Worm (Caenorhabditis elegans) whole organism, L4 larva: ENCODE data around the gene R160.13.

Experiments
- aha-1 ChIP-seq: fragments of 150-350 bp; peaks from one replicate; lab custom pipeline; 2014; ENCODE audit warnings: missing biosample characterization, missing genetic modification characterization
- ces-1 ChIP-seq: fragments of 150-350 bp; sonication (generic microtip); optimal IDR thresholded peaks from 4 replicates; lab custom pipeline; 2014; ENCODE audit warnings: missing biosample characterization, missing genetic modification reagents, missing genetic modification characterization
- ctbp-1 ChIP-seq: fragments of 200-800 bp; sonication (Bioruptor generic); IDR thresholded peaks from 2 replicates; pipeline ENCODE4 v1.3.6; 2022; ENCODE audit warnings: missing genetic modification reagents, missing genetic modification characterization, missing compliant biosample characterization
- dve-1 ChIP-seq: sonication (generic microtip); optimal IDR thresholded peaks from 2 replicates; lab custom pipeline; 2017; ENCODE audit warnings: antibody characterized with exemption, mild to moderate bottlenecking, missing genetic modification characterization, missing compliant biosample characterization; ENCODE audit not compliant: insufficient read depth
- fkh-10 ChIP-seq: fragments of 150-350 bp; optimal IDR thresholded peaks from 2 replicates; lab custom pipeline; 2014; ENCODE audit warnings: missing biosample characterization, missing genetic modification reagents, missing genetic modification characterization
- gei-8 ChIP-seq: fragments of 200-800 bp; sonication (Bioruptor generic); optimal IDR thresholded peaks from 2 replicates; lab custom pipeline; 2018; ENCODE audit warnings: mild to moderate bottlenecking, missing genetic modification characterization, missing compliant biosample characterization
- lin-39 ChIP-seq: fragments of 150-350 bp; optimal IDR thresholded peaks from 2 replicates; lab custom pipeline; 2014; ENCODE audit warnings: missing biosample characterization, missing genetic modification reagents, missing genetic modification characterization
- madf-9 ChIP-seq: fragments of 200-800 bp; sonication (Bioruptor generic); conservative IDR thresholded peaks from 2 replicates; pipeline ENCODE4 v1.3.6; 2022; ENCODE audit warnings: missing genetic modification reagents, missing genetic modification characterization, missing compliant biosample characterization
- nhr-237 ChIP-seq: sonication (generic microtip); optimal IDR thresholded peaks from 2 replicates; lab custom pipeline; 2017; ENCODE audit warnings: missing biosample characterization, missing genetic modification characterization
- unc-62 ChIP-seq, 3 experiments: fragments of 150-350 bp in 1 of 3; sonication (generic microtip); optimal IDR thresholded peaks in 2 of 3; peaks in 1 of 3; 1 replicate in 1 of 3; 2 replicates in 2 of 3; lab custom pipeline; 2014 to 2017; ENCODE audit warnings: missing biosample characterization in 3 of 3, missing genetic modification characterization in 3 of 3, missing genetic modification reagents in 3 of 3, missing genotype in 1 of 3

The R160.13 gene

DNA sequence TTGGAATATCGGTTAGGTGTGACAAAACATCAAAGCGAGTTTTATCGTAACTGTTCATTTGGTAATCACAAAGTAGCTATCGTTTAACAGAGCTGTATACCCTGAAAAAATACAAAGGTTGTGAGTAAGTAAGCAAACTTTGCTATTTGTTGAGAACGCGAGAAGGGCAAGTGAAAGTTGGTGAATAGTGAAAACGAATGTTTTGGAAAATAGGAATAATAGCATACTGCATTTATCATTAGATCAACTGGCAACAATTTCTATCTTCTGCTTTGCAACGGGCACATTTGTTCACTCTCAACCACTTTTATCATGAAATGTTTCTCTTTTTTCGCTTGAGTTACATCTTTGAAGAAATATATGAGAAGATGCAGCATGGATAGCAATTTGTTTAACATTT, 42.5 kb downstream of the R160.13 start, which contains the start of gene C24A8.5:
C24A8.5 (minus strand) TSS at position 101 of the 400 bp plus-strand sequence.
- TF ChIP-seq lin-39 (tag; lab: Kevin White, UChicago): no peak
- no peak for TF ChIP-seq nhr-237 (tag; lab: Kevin White, UChicago)
- TF ChIP-seq dve-1 (tag; lab: Kevin White, UChicago): no peak
- no peak for TF ChIP-seq ctbp-1 (GFP tag; lab: Robert Waterston, UW)
- no peak for TF ChIP-seq gei-8 (GFP tag; lab: Kevin White, UChicago)
- TF ChIP-seq ces-1: no peak

DNA sequence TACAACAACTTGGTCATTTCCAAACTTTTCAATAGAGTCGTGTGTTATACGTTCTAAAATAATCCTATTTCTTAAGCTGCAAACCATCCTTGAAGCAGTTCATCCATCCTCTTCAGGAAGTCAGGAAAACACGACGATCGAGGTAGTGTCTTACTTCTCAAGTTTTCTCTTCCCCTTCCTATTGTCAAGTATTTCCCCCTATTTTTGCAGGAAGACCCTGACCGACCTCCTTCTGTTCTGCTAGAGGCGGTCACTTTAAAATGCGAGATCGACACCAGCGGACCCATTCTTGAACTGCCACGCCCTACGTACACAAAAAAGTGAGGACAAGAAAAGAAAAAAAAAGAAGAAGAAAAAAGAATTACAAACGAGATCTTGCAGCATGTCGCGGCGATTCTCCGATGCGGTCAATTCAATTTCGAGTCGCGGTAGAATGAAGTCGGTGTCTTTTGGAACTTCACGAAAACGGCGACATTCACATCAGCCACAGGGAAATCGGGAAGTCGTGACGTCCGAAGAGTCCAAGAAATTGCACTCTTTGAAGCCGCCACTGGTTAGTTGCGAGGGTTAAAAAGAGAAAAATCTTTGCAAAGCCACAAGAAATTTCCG, 48.4 kb downstream of the R160.13 start:
- TF ChIP-seq unc-62 (GFP tag; optimal IDR thresholded peaks at IDR 0.05 in 1 of 2; lab: Kevin White, UChicago) (peak in 1 of 2 experiments; percentile 78), unc-62 (tag; optimal IDR thresholded peaks at IDR 0.05; lab: Kevin White, UChicago) (no peak), fkh-10 (GFP tag; lab: Kevin White, UChicago) (peak; percentile 51), aha-1 (tag; lab: Kevin White, UChicago) (peak; percentile 17), madf-9 (GFP tag; lab: Robert Waterston, UW) (no peak)
